Worm (Caenorhabditis elegans) whole organism, L2 larva: ENCODE results near the gene eftu-2.

ENCODE experiments used
- R02D3.7 ChIP-seq: fragments of 150-350 bp; optimal IDR thresholded peaks from 2 replicates; lab custom pipeline; 2014; ENCODE audit warnings: missing biosample characterization, missing genetic modification characterization
- ZK546.5 ChIP-seq: sonication (generic microtip); optimal IDR thresholded peaks from 2 replicates; lab custom pipeline; 2017; ENCODE audit warnings: missing biosample characterization, missing genetic modification characterization
- lsy-2 ChIP-seq, 2 experiments: fragments of 150-350 bp in 1 of 2; sonication (generic microtip) in 1 of 2; optimal IDR thresholded peaks; 2 replicates each; lab custom pipeline; 2014 to 2017; ENCODE audit warnings: missing biosample characterization in 2 of 2, missing genetic modification characterization in 2 of 2
- nhr-11 ChIP-seq: fragments of 150-350 bp; optimal IDR thresholded peaks from 2 replicates; lab custom pipeline; 2014; ENCODE audit warnings: missing biosample characterization, missing genetic modification characterization
- nhr-77 ChIP-seq: fragments of 150-350 bp; optimal IDR thresholded peaks from 2 replicates; lab custom pipeline; 2014; ENCODE audit warnings: missing biosample characterization, missing genetic modification characterization
- unc-62 ChIP-seq: fragments of 150-350 bp; optimal IDR thresholded peaks from 2 replicates; lab custom pipeline; 2014; ENCODE audit warnings: missing biosample characterization, missing genetic modification reagents, missing genetic modification characterization
- ztf-11 ChIP-seq: sonication (generic microtip); optimal IDR thresholded peaks from 2 replicates; lab custom pipeline; 2017; ENCODE audit warnings: missing biosample characterization, missing genetic modification characterization

- no peak for TF ChIP-seq unc-62 (GFP tag; lab: Kevin White, UChicago)
- TF ChIP-seq ZK546.5 (tag; lab: Kevin White, UChicago), result no peak
- TF ChIP-seq nhr-77 (tag; lab: Kevin White, UChicago), result no peak
- TF ChIP-seq R02D3.7 (tag; lab: Kevin White, UChicago), result no peak
- no peak for TF ChIP-seq ztf-11
- TF ChIP-seq nhr-11 (tag; lab: Kevin White, UChicago), result no peak
- TF ChIP-seq lsy-2 (tag; optimal IDR thresholded peaks at IDR 0.05; lab: Kevin White, UChicago), result no peak
Measured at ce11 chrIII:6002024-6002423, 7.3 kb upstream of the eftu-2 start.
